Worm (Caenorhabditis elegans) whole organism, L3 larva: Measurements from ENCODE around the gene nlp-30.

Experiments used
- ZK546.5 ChIP-seq: sonication (generic microtip); optimal IDR thresholded peaks from 2 replicates; lab custom pipeline; 2017; ENCODE audit warnings: missing biosample characterization, missing genetic modification characterization
- aly-2 ChIP-seq: fragments of 150-350 bp; optimal IDR thresholded peaks from 2 replicates; lab custom pipeline; 2014; ENCODE audit warnings: missing biosample characterization, missing genetic modification characterization
- ama-1 ChIP-seq: fragments of 150-350 bp; optimal IDR thresholded peaks from 2 replicates; lab custom pipeline; 2018
- ceh-16 ChIP-seq: sonication (generic microtip); optimal IDR thresholded peaks from 2 replicates; lab custom pipeline; 2017; ENCODE audit warnings: missing biosample characterization, missing genetic modification characterization
- ceh-28 ChIP-seq: fragments of 150-350 bp; optimal IDR thresholded peaks from 2 replicates; lab custom pipeline; 2014; ENCODE audit warnings: missing biosample characterization, missing genetic modification reagents, missing genetic modification characterization
- ceh-82 ChIP-seq: fragments of 150-350 bp; optimal IDR thresholded peaks from 2 replicates; lab custom pipeline; 2014; ENCODE audit warnings: missing biosample characterization, missing genetic modification characterization
- ceh-9 ChIP-seq: sonication (generic microtip); optimal IDR thresholded peaks from 2 replicates; lab custom pipeline; 2018; ENCODE audit warnings: missing biosample characterization, missing genetic modification characterization
- daf-12 ChIP-seq: fragments of 150-350 bp; optimal IDR thresholded peaks from 2 replicates; lab custom pipeline; 2014; ENCODE audit warnings: missing biosample characterization, missing genetic modification reagents, missing genetic modification characterization
- elt-1 ChIP-seq: fragments of 150-350 bp; optimal IDR thresholded peaks from 2 replicates; lab custom pipeline; 2014; ENCODE audit warnings: missing biosample characterization, missing genetic modification characterization
- elt-2 ChIP-seq: sonication (generic microtip); optimal IDR thresholded peaks from 2 replicates; lab custom pipeline; 2016; ENCODE audit warnings: missing genetic modification reagents, mild to moderate bottlenecking, missing genetic modification characterization, missing compliant biosample characterization
- elt-3 ChIP-seq, 3 experiments: fragments of 150-350 bp in 1 of 3; sonication (generic microtip) in 2 of 3; optimal IDR thresholded peaks; 2 replicates in 2 of 3; 4 replicates in 1 of 3; lab custom pipeline; 2014 to 2017; ENCODE audit warnings: missing biosample characterization in 3 of 3, missing genetic modification characterization in 3 of 3
- fkh-10 ChIP-seq: sonication (generic microtip); optimal IDR thresholded peaks from 2 replicates; lab custom pipeline; 2017; ENCODE audit warnings: missing biosample characterization, missing genetic modification reagents, missing genetic modification characterization
- fkh-2 ChIP-seq: fragments of 150-350 bp; optimal IDR thresholded peaks from 2 replicates; lab custom pipeline; 2014; ENCODE audit warnings: missing biosample characterization, missing genetic modification reagents, missing genetic modification characterization
- fos-1 ChIP-seq: fragments of 150-350 bp; optimal IDR thresholded peaks from 2 replicates; lab custom pipeline; 2014; ENCODE audit warnings: missing biosample characterization, missing genetic modification characterization
- hmg-11 ChIP-seq: sonication (generic microtip); optimal IDR thresholded peaks from 2 replicates; lab custom pipeline; 2016; ENCODE audit warnings: missing genetic modification characterization, missing compliant biosample characterization
- lin-39 ChIP-seq: fragments of 150-350 bp; optimal IDR thresholded peaks from 2 replicates; lab custom pipeline; 2018; ENCODE audit warnings: missing biosample characterization, missing genetic modification reagents, missing genetic modification characterization
- mdl-1 ChIP-seq: fragments of 150-350 bp; optimal IDR thresholded peaks from 2 replicates; lab custom pipeline; 2014; ENCODE audit warnings: missing biosample characterization, missing genetic modification characterization
- nfya-1 ChIP-seq: sonication (generic microtip); optimal IDR thresholded peaks from 2 replicates; lab custom pipeline; 2017; ENCODE audit warnings: missing genetic modification characterization, mild to moderate bottlenecking, missing compliant biosample characterization, antibody characterized with exemption, moderate library complexity; ENCODE audit not compliant: insufficient read depth
- nhr-11 ChIP-seq: fragments of 150-350 bp; optimal IDR thresholded peaks from 2 replicates; lab custom pipeline; 2014; ENCODE audit warnings: missing biosample characterization, missing genetic modification characterization
- nhr-12 ChIP-seq: fragments of 150-350 bp; optimal IDR thresholded peaks from 2 replicates; lab custom pipeline; 2014; ENCODE audit warnings: missing biosample characterization, missing genetic modification characterization
- nhr-237 ChIP-seq: fragments of 150-350 bp; optimal IDR thresholded peaks from 2 replicates; lab custom pipeline; 2014; ENCODE audit warnings: missing biosample characterization, missing genetic modification characterization
- nhr-25 ChIP-seq: sonication (generic microtip); optimal IDR thresholded peaks from 2 replicates; lab custom pipeline; 2017; ENCODE audit warnings: missing biosample characterization, missing genetic modification characterization
- nhr-28 ChIP-seq: fragments of 150-350 bp; optimal IDR thresholded peaks from 2 replicates; lab custom pipeline; 2014; ENCODE audit warnings: missing biosample characterization, missing genetic modification characterization
- nhr-43 ChIP-seq: sonication (generic microtip); optimal IDR thresholded peaks from 2 replicates; lab custom pipeline; 2016; ENCODE audit warnings: mild to moderate bottlenecking, missing genetic modification characterization, missing compliant biosample characterization; ENCODE audit not compliant: poor library complexity, severe bottlenecking
- nhr-76 ChIP-seq: fragments of 150-350 bp; sonication (generic microtip); optimal IDR thresholded peaks from 5 replicates; lab custom pipeline; 2014; ENCODE audit warnings: missing biosample characterization, missing genetic modification characterization
- pqm-1 ChIP-seq: fragments of 150-350 bp; optimal IDR thresholded peaks from 2 replicates; lab custom pipeline; 2017; ENCODE audit warnings: missing biosample characterization, missing genetic modification characterization, inconsistent platforms
- snpc-4 ChIP-seq: fragments of 150-350 bp; optimal IDR thresholded peaks from 2 replicates; lab custom pipeline; 2014; ENCODE audit warnings: missing biosample characterization, missing genetic modification characterization
- tbx-2 ChIP-seq: sonication (generic microtip); optimal IDR thresholded peaks from 2 replicates; lab custom pipeline; 2016; ENCODE audit warnings: mild to moderate bottlenecking, missing genetic modification characterization, missing compliant biosample characterization
- zag-1 ChIP-seq: fragments of 150-350 bp; optimal IDR thresholded peaks from 2 replicates; lab custom pipeline; 2014; ENCODE audit warnings: missing biosample characterization, missing genetic modification characterization
- ztf-11 ChIP-seq: fragments of 150-350 bp; optimal IDR thresholded peaks from 2 replicates; lab custom pipeline; 2014; ENCODE audit warnings: missing biosample characterization, missing genetic modification characterization
- ztf-4 ChIP-seq: fragments of 150-350 bp; optimal IDR thresholded peaks from 2 replicates; lab custom pipeline; 2014; ENCODE audit warnings: missing biosample characterization, missing genetic modification characterization

nlp-30 gene

ce11 chrV:3981680-3982079 is at the start of gene nlp-30:
nlp-30 (plus strand) TSS chrV:3981980.
- TF ChIP-seq zag-1: no peak
- no peak for TF ChIP-seq pqm-1 (tag; lab: Kevin White, UChicago)
- no peak for TF ChIP-seq nhr-11 (tag; lab: Kevin White, UChicago)
- TF ChIP-seq ZK546.5 (tag; lab: Kevin White, UChicago): no peak

- TF ChIP-seq fos-1 (tag; lab: Kevin White, UChicago): no peak
- TF ChIP-seq pqm-1 (tag; lab: Kevin White, UChicago): peak; percentile 0
- peak; percentile 78 for TF ChIP-seq elt-2 (tag; lab: Kevin White, UChicago)
- no peak for TF ChIP-seq elt-3 (tag; optimal IDR thresholded peaks at IDR 0.05; lab: Kevin White, UChicago)
Observed at ce11 chrV:3935892-3936478, 45.8 kb upstream of the nlp-30 start, which contains the start of gene cyp-35A5. cyp-35A5 (plus strand) TSS chrV:3936326.

- TF ChIP-seq ceh-28 (peak; percentile 19), ama-1 (lab: Kevin White, UChicago) (no peak)
Observed at ce11 chrV:3938789-3939188, 43.0 kb upstream of the nlp-30 start, which contains the start of gene cyp-35B1. cyp-35B1 (plus strand) TSS chrV:3939032.

ce11 chrV:3941860-3942259 is 39.9 kb upstream of the nlp-30 start, which contains the start of gene cyp-35B2:
cyp-35B2 (plus strand) TSS chrV:3942160.
- TF ChIP-seq ztf-4 (tag; lab: Kevin White, UChicago) (no peak), nhr-43 (tag; lab: Kevin White, UChicago) (no peak), nfya-1 (tag; lab: Kevin White, UChicago) (no peak), pqm-1 (tag; lab: Kevin White, UChicago) (no peak), elt-1 (no peak), nhr-12 (tag; lab: Kevin White, UChicago) (no peak), hmg-11 (tag; lab: Kevin White, UChicago) (no peak), nhr-76 (tag; lab: Kevin White, UChicago) (no peak), fkh-2 (tag; lab: Kevin White, UChicago) (no peak), nhr-237 (tag; lab: Kevin White, UChicago) (no peak), snpc-4 (tag; lab: Kevin White, UChicago) (no peak), nhr-25 (tag; lab: Kevin White, UChicago) (no peak)

- TF ChIP-seq elt-2 (tag; lab: Kevin White, UChicago): no peak
- no peak for TF ChIP-seq ceh-9 (tag; lab: Kevin White, UChicago)
- no peak for TF ChIP-seq daf-12 (tag; lab: Kevin White, UChicago)
- no peak for TF ChIP-seq ceh-16 (tag; lab: Kevin White, UChicago)
- no peak for TF ChIP-seq elt-3 (tag; optimal IDR thresholded peaks at IDR 0.05; lab: Kevin White, UChicago)
- no peak for TF ChIP-seq nfya-1 (tag; lab: Kevin White, UChicago)
- no peak for TF ChIP-seq nhr-76 (tag; lab: Kevin White, UChicago)
- TF ChIP-seq mdl-1 (tag; lab: Kevin White, UChicago): no peak
- TF ChIP-seq zag-1: no peak
- no peak for TF ChIP-seq hmg-11 (tag; lab: Kevin White, UChicago)
- no peak for TF ChIP-seq lin-39
- no peak for TF ChIP-seq nhr-25 (tag; lab: Kevin White, UChicago)
- no peak for TF ChIP-seq aly-2 (tag; lab: Kevin White, UChicago)
- TF ChIP-seq fkh-2 (tag; lab: Kevin White, UChicago): no peak
- no peak for TF ChIP-seq nhr-12 (tag; lab: Kevin White, UChicago)
- TF ChIP-seq pqm-1 (tag; lab: Kevin White, UChicago): no peak
- no peak for TF ChIP-seq elt-1
- TF ChIP-seq tbx-2 (tag; lab: Kevin White, UChicago): no peak
Observed at ce11 chrV:3943364-3943763, 38.4 kb upstream of the nlp-30 start.

ce11 chrV:3945053-3945452 is 36.7 kb upstream of the nlp-30 start, which contains the start of gene cyp-35B3:
cyp-35B3 (plus strand) TSS chrV:3945353.
- TF ChIP-seq fos-1 (tag; lab: Kevin White, UChicago) (no peak), elt-3 (tag; optimal IDR thresholded peaks at IDR 0.05; lab: Kevin White, UChicago) (no peak), nhr-43 (tag; lab: Kevin White, UChicago) (no peak), nhr-28 (tag; lab: Kevin White, UChicago) (no peak), fkh-10 (GFP tag; lab: Kevin White, UChicago) (no peak), lin-39 (no peak), ztf-4 (tag; lab: Kevin White, UChicago) (no peak), snpc-4 (tag; lab: Kevin White, UChicago) (no peak), ceh-82 (tag; lab: Kevin White, UChicago) (no peak), pqm-1 (tag; lab: Kevin White, UChicago) (no peak), hmg-11 (tag; lab: Kevin White, UChicago) (no peak), ZK546.5 (tag; lab: Kevin White, UChicago) (no peak), ztf-11 (tag; lab: Kevin White, UChicago) (no peak)
